Fruit fly (Drosophila melanogaster): ENCODE measurements around the gene CG15211.

The CG15211 gene

DNA sequence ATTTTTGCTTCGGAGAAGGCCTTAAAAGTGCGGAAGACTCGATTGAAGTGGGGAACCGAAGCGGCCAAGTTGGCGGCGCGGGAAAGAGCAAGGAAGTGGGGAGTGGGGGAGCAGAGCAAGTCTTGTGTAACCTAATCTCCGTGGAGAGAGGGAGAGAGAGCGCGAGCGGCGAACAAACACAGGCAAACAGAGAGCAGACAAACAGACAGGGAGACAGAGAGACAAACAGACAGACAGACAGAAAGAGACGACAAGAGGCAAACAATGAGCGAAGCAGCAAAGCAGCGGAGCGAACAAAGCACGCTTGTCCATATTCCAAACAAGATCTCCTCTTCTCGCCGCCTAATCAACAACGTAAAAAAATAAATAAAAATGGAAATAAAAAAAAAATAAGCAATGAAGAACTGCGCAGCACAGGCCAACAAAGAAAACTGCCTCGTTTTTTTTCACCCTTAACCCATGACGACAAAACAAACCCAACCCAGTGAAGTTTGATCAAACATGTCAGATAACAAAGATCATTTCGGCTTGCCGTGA, 33.4 kb upstream of the CG15211 start (continued):
- peak; percentile 50; the same call in 1 of the 3 replicates for TF ChIP-seq ci (GFP tag; IDR thresholded peaks at IDR 0.05)
- peak; percentile 79; the same call in 2 of the 4 replicates for TF ChIP-seq chinmo (GFP tag; IDR thresholded peaks at IDR 0.05; ENCODE audit: partially characterized antibody)
- TF ChIP-seq ara (GFP tag; IDR thresholded peaks at IDR 0.05) = no peak
- no peak for TF ChIP-seq CG43689 (GFP tag; IDR thresholded peaks at IDR 0.05)
- TF ChIP-seq Spps (tag; optimal IDR thresholded peaks at IDR 0.05) = no peak
- no peak for TF ChIP-seq CG6272 (GFP tag; IDR thresholded peaks at IDR 0.05)
- TF ChIP-seq Drgx (GFP tag; IDR thresholded peaks at IDR 0.05) = 0 out of 2 replicates have a peak, but pooled peaks have one; percentile 33
- peak; percentile 88 for TF ChIP-seq yki (optimal IDR thresholded peaks at IDR 0.05)
- TF ChIP-seq org-1 (GFP tag; optimal IDR thresholded peaks at IDR 0.05) = no peak
- peak; percentile 30 for TF ChIP-seq CG6854 (GFP tag; optimal IDR thresholded peaks at IDR 0.05)
- no peak for TF ChIP-seq CG8478 (optimal IDR thresholded peaks at IDR 0.05)
- TF ChIP-seq zen (tag; optimal IDR thresholded peaks at IDR 0.05) = no peak
- TF ChIP-seq CG12155 (GFP tag; optimal IDR thresholded peaks at IDR 0.05) = no peak
- TF ChIP-seq sens-2 (GFP tag; IDR thresholded peaks at IDR 0.05) = no peak
- peak; percentile 64 for TF ChIP-seq CG10209 (GFP tag; optimal IDR thresholded peaks at IDR 0.05)
- TF ChIP-seq CG5180 (GFP tag; optimal IDR thresholded peaks at IDR 0.05) = peak; percentile 85
- no peak for TF ChIP-seq sisA (GFP tag; IDR thresholded peaks at IDR 0.05)
- TF ChIP-seq gsb-n (tag; optimal IDR thresholded peaks at IDR 0.05) = peak; percentile 29
- peak; percentile 23; the same call in 2 of the 3 replicates for TF ChIP-seq zen2 (GFP tag; IDR thresholded peaks at IDR 0.05; ENCODE audit: partially characterized antibody)
- peak; percentile 31 for TF ChIP-seq lbe (GFP tag; optimal IDR thresholded peaks at IDR 0.05)
- no peak for TF ChIP-seq CG10979 (tag; optimal IDR thresholded peaks at IDR 0.05)
- TF ChIP-seq ewg (GFP tag; optimal IDR thresholded peaks at IDR 0.05) = no peak
- no peak for TF ChIP-seq fu2 (GFP tag; optimal IDR thresholded peaks at IDR 0.05)
- no peak for TF ChIP-seq CG2889 (GFP tag; IDR thresholded peaks at IDR 0.05)
- TF ChIP-seq Ada2b (GFP tag; IDR thresholded peaks at IDR 0.05) = no peak
- no peak for TF ChIP-seq Taf1 (GFP tag; IDR thresholded peaks at IDR 0.05)
- no peak for TF ChIP-seq CG10147 (GFP tag; optimal IDR thresholded peaks at IDR 0.05)
- TF ChIP-seq Pdp1 (GFP tag; optimal IDR thresholded peaks at IDR 0.05) = peak in 1 of 2 experiments; percentile 99
- TF ChIP-seq slp2 (GFP tag; optimal IDR thresholded peaks at IDR 0.05) = no peak
- no peak for TF ChIP-seq run (tag; optimal IDR thresholded peaks at IDR 0.05)
- TF ChIP-seq HLHmδ (GFP tag; optimal IDR thresholded peaks at IDR 0.05) = peak; percentile 69
- no peak for TF ChIP-seq CG18599 (GFP tag; optimal IDR thresholded peaks at IDR 0.05)
- no peak for TF ChIP-seq B-H2 (GFP tag; optimal IDR thresholded peaks at IDR 0.05)
- peak; percentile 19 for TF ChIP-seq CrebB (tag; optimal IDR thresholded peaks at IDR 0.05)
- no peak for TF ChIP-seq CG2116 (GFP tag; optimal IDR thresholded peaks at IDR 0.05)
- peak; percentile 13 for TF ChIP-seq bcd (GFP tag; optimal IDR thresholded peaks at IDR 0.05)
- no peak for TF ChIP-seq exex (tag; optimal IDR thresholded peaks at IDR 0.05)
- TF ChIP-seq dysf (GFP tag; IDR thresholded peaks at IDR 0.05) = no peak
- no peak for TF ChIP-seq phol (tag; optimal IDR thresholded peaks at IDR 0.05)
- TF ChIP-seq CG32532 (GFP tag; IDR thresholded peaks at IDR 0.05) = peak; percentile 50
- no peak for TF ChIP-seq CG7963 (GFP tag; IDR thresholded peaks at IDR 0.05; ENCODE audit: partially characterized antibody)
- no peak for TF ChIP-seq pho (GFP tag; optimal IDR thresholded peaks at IDR 0.05)
- no peak for TF ChIP-seq Atf3 (GFP tag; optimal IDR thresholded peaks at IDR 0.05)
- no peak for TF ChIP-seq CG14441 (GFP tag; IDR thresholded peaks at IDR 0.05)
- no peak for TF ChIP-seq CG17385 (GFP tag; optimal IDR thresholded peaks at IDR 0.05)
- TF ChIP-seq pita (GFP tag; optimal IDR thresholded peaks at IDR 0.05) = no peak
- no peak for TF ChIP-seq CG9817 (tag; optimal IDR thresholded peaks at IDR 0.05)
- TF ChIP-seq CG1529 (GFP tag; optimal IDR thresholded peaks at IDR 0.05) = no peak
- no peak for TF ChIP-seq CG10654 (GFP tag; optimal IDR thresholded peaks at IDR 0.05)
- no peak for TF ChIP-seq ind (GFP tag; optimal IDR thresholded peaks at IDR 0.05)
- no peak for TF ChIP-seq CG18262 (tag; optimal IDR thresholded peaks at IDR 0.05)
